Worm (Caenorhabditis elegans) whole organism, early embryonic: ENCODE measurements around the gene vps-53.

ENCODE experiments used
- B0310.2 ChIP-seq: sonication (generic microtip); optimal IDR thresholded peaks from 2 replicates; lab custom pipeline; 2016; ENCODE audit warnings: mild to moderate bottlenecking, missing genetic modification characterization, missing compliant biosample characterization
- F13C5.2 ChIP-seq: sonication (generic microtip); optimal IDR thresholded peaks from 2 replicates; lab custom pipeline; 2017; ENCODE audit warnings: mild to moderate bottlenecking, missing genetic modification characterization, inconsistent platforms, missing compliant biosample characterization
- ama-1 ChIP-seq: fragments of 150-350 bp; optimal IDR thresholded peaks from 2 replicates; lab custom pipeline; 2014
- ets-7 ChIP-seq: sonication (generic microtip); optimal IDR thresholded peaks from 2 replicates; lab custom pipeline; 2016; ENCODE audit warnings: missing genotype, missing genetic modification characterization, missing compliant biosample characterization
- flt-1 ChIP-seq: fragments of 200-800 bp; sonication (Bioruptor generic); IDR thresholded peaks from 2 replicates; pipeline ENCODE4 v1.3.6; 2022; ENCODE audit warnings: missing genetic modification characterization, missing compliant biosample characterization
- pes-1 ChIP-seq: fragments of 200-800 bp; sonication (Bioruptor generic); IDR thresholded peaks from 2 replicates; pipeline ENCODE4 v1.3.6; 2022; ENCODE audit warnings: missing genetic modification reagents, missing genetic modification characterization, missing compliant biosample characterization
- tbx-37 ChIP-seq: fragments of 200-800 bp; sonication (Bioruptor generic); conservative IDR thresholded peaks from 2 replicates; pipeline ENCODE4 v1.3.6; 2022; ENCODE audit warnings: missing genetic modification reagents, missing genetic modification characterization, missing compliant biosample characterization
- tra-4 ChIP-seq: sonication (generic microtip); optimal IDR thresholded peaks from 2 replicates; lab custom pipeline; 2017; ENCODE audit warnings: missing genetic modification characterization, missing compliant biosample characterization

ce11 chrIII:9740663-9741062 is 16.7 kb downstream of the vps-53 start:
- no peak for TF ChIP-seq flt-1 (GFP tag; lab: Robert Waterston, UW)
- no peak for TF ChIP-seq tbx-37 (GFP tag; lab: Robert Waterston, UW)
- no peak for TF ChIP-seq B0310.2 (tag; lab: Kevin White, UChicago)
- TF ChIP-seq ama-1 (lab: Kevin White, UChicago): no peak
- TF ChIP-seq ets-7 (tag; lab: Kevin White, UChicago): no peak
- TF ChIP-seq F13C5.2 (tag; lab: Kevin White, UChicago): no peak
- no peak for TF ChIP-seq pes-1 (GFP tag; lab: Robert Waterston, UW)
- TF ChIP-seq tra-4 (tag; lab: Kevin White, UChicago): no peak
